Fruit fly (Drosophila melanogaster): Measurements from ENCODE around the gene shv.

dm6 chr2L:423160-423559 is 29.7 kb upstream of the shv start:
- TF ChIP-seq Myc (optimal IDR thresholded peaks at IDR 0.05) (no peak), Sin3A (optimal IDR thresholded peaks at IDR 0.05) (no peak), psq (optimal IDR thresholded peaks at IDR 0.05) (no peak), h (optimal IDR thresholded peaks at IDR 0.05) (no peak), insv (optimal IDR thresholded peaks at IDR 0.05) (no peak), ttk (optimal IDR thresholded peaks at IDR 0.05) (no peak)
